Worm (Caenorhabditis elegans) whole organism, young adult: Measurements from ENCODE around the gene F08G12.3.

Source experiments
- B0035.1 ChIP-seq: sonication (generic microtip); optimal IDR thresholded peaks from 2 replicates; lab custom pipeline; 2016; ENCODE audit warnings: missing genetic modification characterization, mild to moderate bottlenecking, missing compliant biosample characterization, missing genotype, missing genetic modification reagents
- B0261.1 ChIP-seq: sonication (generic microtip); optimal IDR thresholded peaks from 2 replicates; lab custom pipeline; 2016; ENCODE audit warnings: mild to moderate bottlenecking, missing genetic modification characterization, moderate library complexity, missing compliant biosample characterization
- C06A6.2 ChIP-seq: fragments of 200-800 bp; sonication (Bioruptor generic); conservative IDR thresholded peaks from 2 replicates; pipeline ENCODE4 v1.3.6; 2022; ENCODE audit warnings: missing genetic modification characterization, missing compliant biosample characterization
- D2030.7 ChIP-seq: fragments of 200-800 bp; sonication (Bioruptor generic); IDR thresholded peaks from 2 replicates; pipeline ENCODE4 v1.3.6; 2022; ENCODE audit warnings: missing genetic modification reagents, missing genetic modification characterization, missing compliant biosample characterization
- F10E7.11 ChIP-seq: sonication (generic microtip); optimal IDR thresholded peaks from 2 replicates; lab custom pipeline; 2017; ENCODE audit warnings: mild to moderate bottlenecking, missing genetic modification characterization, moderate library complexity, missing compliant biosample characterization
- F33H1.4 ChIP-seq: fragments of 200-800 bp; sonication (Bioruptor generic); IDR thresholded peaks from 2 replicates; pipeline ENCODE4 v1.3.6; 2022; ENCODE audit warnings: missing genetic modification reagents, missing genetic modification characterization, missing compliant biosample characterization
- F37B4.10 ChIP-seq: fragments of 200-800 bp; sonication (Bioruptor generic); IDR thresholded peaks from 2 replicates; pipeline ENCODE4 v1.3.6; 2022; ENCODE audit warnings: missing genetic modification characterization, missing compliant biosample characterization
- F57C9.4 ChIP-seq: sonication (generic microtip); optimal IDR thresholded peaks from 2 replicates; lab custom pipeline; 2017; ENCODE audit warnings: mild to moderate bottlenecking, missing genetic modification characterization, missing compliant biosample characterization
- K11D2.4 ChIP-seq: fragments of 200-800 bp; sonication (Bioruptor generic); IDR thresholded peaks from 2 replicates; pipeline ENCODE4 v1.3.6; 2022; ENCODE audit warnings: missing genetic modification reagents, missing genetic modification characterization, missing compliant biosample characterization
- K12H6.12 ChIP-seq: fragments of 200-800 bp; sonication (Bioruptor generic); optimal IDR thresholded peaks from 2 replicates; lab custom pipeline; 2018; ENCODE audit warnings: mild to moderate bottlenecking, missing genetic modification characterization, missing compliant biosample characterization
- Y67H2A.10 ChIP-seq: fragments of 200-800 bp; sonication (Bioruptor generic); conservative IDR thresholded peaks from 2 replicates; pipeline ENCODE4 v1.3.6; 2022; ENCODE audit warnings: missing genetic modification reagents, missing genetic modification characterization, missing compliant biosample characterization
- Y79H2A.3 ChIP-seq: fragments of 200-800 bp; sonication (Bioruptor generic); conservative IDR thresholded peaks from 2 replicates; pipeline ENCODE4 v1.3.6; 2022; ENCODE audit warnings: missing genetic modification reagents, missing genetic modification characterization, missing compliant biosample characterization
- aptf-3 ChIP-seq: fragments of 200-800 bp; sonication (Bioruptor generic); IDR thresholded peaks from 2 replicates; pipeline ENCODE4 v1.3.6; 2022; ENCODE audit warnings: missing genetic modification characterization, missing compliant biosample characterization
- atf-7 ChIP-seq: sonication (generic microtip); optimal IDR thresholded peaks from 2 replicates; lab custom pipeline; 2017; ENCODE audit warnings: mild to moderate bottlenecking, missing genetic modification characterization, missing compliant biosample characterization
- athp-1 ChIP-seq: sonication (generic microtip); optimal IDR thresholded peaks from 2 replicates; lab custom pipeline; 2017; ENCODE audit warnings: mild to moderate bottlenecking, missing genetic modification characterization, missing compliant biosample characterization
- attf-5 ChIP-seq: fragments of 200-800 bp; sonication (Bioruptor generic); optimal IDR thresholded peaks from 2 replicates; lab custom pipeline; 2018; ENCODE audit warnings: mild to moderate bottlenecking, missing genetic modification characterization, missing compliant biosample characterization
- cebp-2 ChIP-seq: fragments of 200-800 bp; sonication (Bioruptor generic); IDR thresholded peaks from 2 replicates; pipeline ENCODE4 v1.3.6; 2022; ENCODE audit warnings: missing genetic modification characterization, missing compliant biosample characterization
- ceh-40 ChIP-seq: fragments of 200-800 bp; sonication (Bioruptor generic); IDR thresholded peaks from 2 replicates; pipeline ENCODE4 v1.3.6; 2022; ENCODE audit warnings: missing genetic modification characterization, missing compliant biosample characterization
- ceh-79 ChIP-seq: sonication (generic microtip); optimal IDR thresholded peaks from 2 replicates; lab custom pipeline; 2017; ENCODE audit warnings: mild to moderate bottlenecking, missing genetic modification characterization, missing compliant biosample characterization
- egl-44 ChIP-seq: fragments of 200-800 bp; sonication (Bioruptor generic); IDR thresholded peaks from 2 replicates; pipeline ENCODE4 v1.3.6; 2022; ENCODE audit warnings: missing genetic modification reagents, missing genetic modification characterization, missing compliant biosample characterization
- ets-4 ChIP-seq: fragments of 200-800 bp; sonication (Bioruptor generic); optimal IDR thresholded peaks from 2 replicates; lab custom pipeline; 2018; ENCODE audit warnings: mild to moderate bottlenecking, missing genetic modification characterization, missing compliant biosample characterization
- gei-17 ChIP-seq: fragments of 200-800 bp; sonication (Bioruptor generic); optimal IDR thresholded peaks from 2 replicates; lab custom pipeline; 2018; ENCODE audit warnings: mild to moderate bottlenecking, missing genetic modification characterization, missing compliant biosample characterization
- him-1 ChIP-seq: sonication (generic microtip); optimal IDR thresholded peaks from 2 replicates; lab custom pipeline; 2016; ENCODE audit warnings: missing genotype, missing genetic modification reagents, missing genetic modification characterization, missing compliant biosample characterization
- hmg-20 ChIP-seq: fragments of 200-800 bp; sonication (Bioruptor generic); IDR thresholded peaks from 2 replicates; pipeline ENCODE4 v1.3.6; 2022; ENCODE audit warnings: missing genetic modification reagents, missing genetic modification characterization, missing compliant biosample characterization
- hsf-1 ChIP-seq: fragments of 200-800 bp; sonication (Bioruptor generic); IDR thresholded peaks from 2 replicates; pipeline ENCODE4 v1.3.6; 2022; ENCODE audit warnings: missing genetic modification reagents, missing genetic modification characterization, missing compliant biosample characterization
- lag-1 ChIP-seq: fragments of 200-800 bp; sonication (Bioruptor generic); IDR thresholded peaks from 2 replicates; pipeline ENCODE4 v1.3.6; 2022; ENCODE audit warnings: missing genetic modification reagents, missing genetic modification characterization, missing compliant biosample characterization
- lin-26 ChIP-seq: fragments of 200-800 bp; sonication (Bioruptor generic); IDR thresholded peaks from 2 replicates; pipeline ENCODE4 v1.3.6; 2022; ENCODE audit warnings: missing genetic modification reagents, missing genetic modification characterization, missing compliant biosample characterization
- lsy-27 ChIP-seq: sonication (generic microtip); optimal IDR thresholded peaks from 2 replicates; lab custom pipeline; 2017; ENCODE audit warnings: missing genetic modification characterization, mild to moderate bottlenecking, missing compliant biosample characterization, antibody characterized with exemption, missing genotype, borderline replicate concordance; ENCODE audit not compliant: insufficient read depth
- madf-10 ChIP-seq: sonication (generic microtip); optimal IDR thresholded peaks from 2 replicates; lab custom pipeline; 2016; ENCODE audit warnings: mild to moderate bottlenecking, missing genetic modification characterization, missing compliant biosample characterization
- mes-4 ChIP-seq: sonication (generic microtip); optimal IDR thresholded peaks from 2 replicates; lab custom pipeline; 2016; ENCODE audit warnings: missing genotype, missing genetic modification characterization, missing compliant biosample characterization
- nfyb-1 ChIP-seq: fragments of 200-800 bp; sonication (Bioruptor generic); IDR thresholded peaks from 2 replicates; pipeline ENCODE4 v1.3.6; 2022; ENCODE audit warnings: missing genetic modification reagents, missing genetic modification characterization, missing compliant biosample characterization
- rcor-1 ChIP-seq: fragments of 200-800 bp; sonication (Bioruptor generic); IDR thresholded peaks from 2 replicates; pipeline ENCODE4 v1.3.6; 2022; ENCODE audit warnings: missing genetic modification reagents, missing genetic modification characterization, missing compliant biosample characterization
- rpc-1 ChIP-seq, 2 experiments: fragments of 150-350 bp in 1 of 2; sonication (generic microtip) in 1 of 2; optimal IDR thresholded peaks; 2 replicates each; lab custom pipeline; 2014 to 2018; ENCODE audit warnings: missing biosample characterization in 1 of 2, missing genetic modification characterization in 1 of 2, missing genetic modification reagents in 1 of 2, missing genotype in 1 of 2
- snpc-1.1 ChIP-seq: sonication (generic microtip); optimal IDR thresholded peaks from 2 replicates; lab custom pipeline; 2017; ENCODE audit warnings: missing genetic modification characterization, mild to moderate bottlenecking, missing compliant biosample characterization, antibody characterized with exemption, moderate library complexity, missing genotype, missing genetic modification reagents; ENCODE audit not compliant: insufficient read depth
- snpc-4 ChIP-seq, 5 experiments: fragments of 150-350 bp in 1 of 5; sonication (generic microtip) in 4 of 5; optimal IDR thresholded peaks; 2 replicates each; lab custom pipeline; 2014 to 2018; ENCODE audit warnings: missing genetic modification characterization in 5 of 5, missing biosample characterization in 3 of 5, antibody characterized with exemption in 2 of 5, mild to moderate bottlenecking in 2 of 5, missing compliant biosample characterization in 2 of 5, missing genotype in 2 of 5, moderate library complexity in 2 of 5, missing genetic modification reagents in 1 of 5
- somi-1 ChIP-seq: fragments of 200-800 bp; sonication (Bioruptor generic); optimal IDR thresholded peaks from 2 replicates; lab custom pipeline; 2018; ENCODE audit warnings: mild to moderate bottlenecking, missing genetic modification characterization, missing compliant biosample characterization
- sptf-2 ChIP-seq: fragments of 200-800 bp; sonication (Bioruptor generic); optimal IDR thresholded peaks from 2 replicates; lab custom pipeline; 2018; ENCODE audit warnings: mild to moderate bottlenecking, missing genetic modification characterization, missing compliant biosample characterization
- tbp1 ChIP-seq: fragments of 200-800 bp; sonication (Bioruptor generic); optimal IDR thresholded peaks from 2 replicates; lab custom pipeline; 2018; ENCODE audit warnings: mild to moderate bottlenecking, missing genetic modification characterization, missing compliant biosample characterization
- tbx-9 ChIP-seq: sonication (generic microtip); optimal IDR thresholded peaks from 2 replicates; lab custom pipeline; 2016; ENCODE audit warnings: borderline replicate concordance, missing genetic modification characterization, inconsistent platforms, missing compliant biosample characterization
- xnd-1 ChIP-seq: sonication (generic microtip); optimal IDR thresholded peaks from 2 replicates; lab custom pipeline; 2016; ENCODE audit warnings: missing genotype, missing genetic modification reagents, missing genetic modification characterization, missing compliant biosample characterization
- ztf-18 ChIP-seq: sonication (generic microtip); optimal IDR thresholded peaks from 2 replicates; lab custom pipeline; 2016; ENCODE audit warnings: missing genotype, mild to moderate bottlenecking, missing genetic modification characterization, missing compliant biosample characterization
- ztf-28 ChIP-seq: fragments of 200-800 bp; sonication (Bioruptor generic); IDR thresholded peaks from 2 replicates; pipeline ENCODE4 v1.3.6; 2022; ENCODE audit warnings: missing genetic modification reagents, missing genetic modification characterization, missing compliant biosample characterization
- ztf-3 ChIP-seq: fragments of 200-800 bp; sonication (Bioruptor generic); optimal IDR thresholded peaks from 2 replicates; lab custom pipeline; 2018; ENCODE audit warnings: mild to moderate bottlenecking, missing genetic modification characterization, missing compliant biosample characterization
- ztf-6 ChIP-seq: fragments of 200-800 bp; sonication (Bioruptor generic); IDR thresholded peaks from 2 replicates; pipeline ENCODE4 v1.3.6; 2022; ENCODE audit warnings: missing genetic modification reagents, missing genetic modification characterization, missing compliant biosample characterization

F08G12.3 gene

ce11 chrX:11252429-11252828, 47.6 kb upstream of the F08G12.3 start (continued):
- TF ChIP-seq K11D2.4 (GFP tag; lab: Robert Waterston, UW) (no peak), F33H1.4 (no peak), ztf-3 (GFP tag; lab: Kevin White, UChicago) (no peak), him-1 (tag; lab: Kevin White, UChicago) (peak; percentile 90), cebp-2 (GFP tag; lab: Robert Waterston, UW) (no peak), nfyb-1 (GFP tag; lab: Robert Waterston, UW) (peak; percentile 77; the same call in 1 of the 2 replicates), ztf-18 (tag; lab: Kevin White, UChicago) (peak; percentile 67), F37B4.10 (GFP tag; lab: Robert Waterston, UW) (no peak), madf-10 (tag; lab: Kevin White, UChicago) (peak; percentile 64), aptf-3 (no peak), F57C9.4 (no peak), somi-1 (GFP tag; lab: Kevin White, UChicago) (peak; percentile 42), B0035.1 (peak; percentile 57), rpc-1 (optimal IDR thresholded peaks at IDR 0.05; lab: Kevin White, UChicago) (peak; percentile 91), rpc-1 (tag; optimal IDR thresholded peaks at IDR 0.05; lab: Kevin White, UChicago) (peak; percentile 94), lag-1 (GFP tag; lab: Robert Waterston, UW) (no peak), snpc-1.1 (peak; percentile 19), hsf-1 (GFP tag; lab: Robert Waterston, UW) (no peak), D2030.7 (GFP tag; lab: Robert Waterston, UW) (no peak; the same call in 1 of the 2 replicates), F10E7.11 (peak; percentile 53), Y67H2A.10 (no peak), tbx-9 (no peak), sptf-2 (GFP tag; lab: Kevin White, UChicago) (peak; percentile 78), ceh-79 (tag; lab: Kevin White, UChicago) (no peak), ets-4 (GFP tag; lab: Kevin White, UChicago) (no peak), snpc-4 (GFP tag; optimal IDR thresholded peaks at IDR 0.05; lab: Kevin White, UChicago) (peak; percentile 82), snpc-4 (tag; optimal IDR thresholded peaks at IDR 0.05; lab: Kevin White, UChicago) (peak in 2 of 4 experiments; percentile 53 to 76), ztf-28 (0 out of 2 replicates have a peak, but pooled peaks have one; percentile 50), athp-1 (tag; lab: Kevin White, UChicago) (no peak), lin-26 (GFP tag; lab: Robert Waterston, UW) (peak; percentile 91), lsy-27 (tag; lab: Kevin White, UChicago) (no peak), K12H6.12 (tag; lab: Kevin White, UChicago) (peak; percentile 55), hmg-20 (GFP tag; lab: Robert Waterston, UW) (no peak), tbp1 (GFP tag; lab: Kevin White, UChicago) (peak; percentile 91), atf-7 (tag; lab: Kevin White, UChicago) (no peak), mes-4 (tag; lab: Kevin White, UChicago) (peak; percentile 77), Y79H2A.3 (GFP tag; lab: Robert Waterston, UW) (no peak), B0261.1 (tag; lab: Kevin White, UChicago) (peak; percentile 83), egl-44 (peak; percentile 51; the same call in 1 of the 2 replicates), gei-17 (no peak), ztf-6 (no peak), attf-5 (peak; percentile 40), xnd-1 (tag; lab: Kevin White, UChicago) (no peak), C06A6.2 (GFP tag; lab: Robert Waterston, UW) (no peak), rcor-1 (GFP tag; lab: Robert Waterston, UW) (peak; percentile 41; the same call in 1 of the 2 replicates), ceh-40 (GFP tag; lab: Robert Waterston, UW) (0 out of 2 replicates have a peak, but pooled peaks have one; percentile 45)
